Fruit fly (Drosophila melanogaster) whole organism, pupa: Measurements from ENCODE around the gene Arc42.
A peak's percentile ranks its signal among the peaks of the same experiment; 100 is the strongest.

Experiments used
- CG10348 ChIP-seq: fragments of 200-800 bp; sonication (Bioruptor generic); IDR thresholded peaks from 2 replicates; pipeline ENCODE4 v1.3.6; 2022; ENCODE audit warnings: missing biosample characterization, missing genetic modification characterization
- CG12605 ChIP-seq: fragments of 200-800 bp; sonication (Bioruptor generic); IDR thresholded peaks from 2 replicates; pipeline ENCODE4 v1.3.6; 2022; ENCODE audit warnings: missing biosample characterization, missing genetic modification characterization
- CG14655 ChIP-seq: fragments of 200-800 bp; sonication (Bioruptor generic); optimal IDR thresholded peaks from 3 replicates; lab custom pipeline; 2017; ENCODE audit warnings: mild to moderate bottlenecking, missing biosample characterization, missing genetic modification reagents, missing genetic modification characterization
- CG17806 ChIP-seq: fragments of 200-800 bp; sonication (Bioruptor generic); optimal IDR thresholded peaks from 2 replicates; lab custom pipeline; 2018; ENCODE audit warnings: missing biosample characterization, mild to moderate bottlenecking, missing genetic modification characterization, moderate library complexity
- CG34367 ChIP-seq: fragments of 200-800 bp; sonication (Bioruptor generic); optimal IDR thresholded peaks from 2 replicates; lab custom pipeline; 2018; ENCODE audit warnings: missing biosample characterization, mild to moderate bottlenecking, missing genetic modification characterization
- CG8159 ChIP-seq: fragments of 200-800 bp; sonication (Bioruptor generic); optimal IDR thresholded peaks from 3 replicates; lab custom pipeline; 2018; ENCODE audit warnings: missing biosample characterization, mild to moderate bottlenecking, missing genetic modification characterization, moderate library complexity
- D1 ChIP-seq: fragments of 200-800 bp; sonication (Bioruptor generic); optimal IDR thresholded peaks from 2 replicates; lab custom pipeline; 2018; ENCODE audit warnings: missing biosample characterization, mild to moderate bottlenecking, missing genetic modification characterization, moderate library complexity
- EcR ChIP-seq: fragments of 200-800 bp; sonication (Bioruptor generic); optimal IDR thresholded peaks from 3 replicates; lab custom pipeline; 2019; ENCODE audit warnings: missing biosample characterization, missing genetic modification characterization, mild to moderate bottlenecking, moderate library complexity, missing genetic modification reagents
- Pif1A ChIP-seq: fragments of 200-800 bp; sonication (Bioruptor generic); optimal IDR thresholded peaks from 3 replicates; lab custom pipeline; 2016; ENCODE audit warnings: missing biosample characterization, missing genetic modification characterization
- Pif1B ChIP-seq: fragments of 200-800 bp; sonication (Bioruptor generic); optimal IDR thresholded peaks from 3 replicates; lab custom pipeline; 2016; ENCODE audit warnings: missing biosample characterization, missing genetic modification characterization
- Snoo ChIP-seq: fragments of 200-800 bp; sonication (Bioruptor generic); optimal IDR thresholded peaks from 3 replicates; lab custom pipeline; 2017; ENCODE audit warnings: missing biosample characterization, mild to moderate bottlenecking, missing genetic modification characterization, inconsistent platforms
- fd96Ca ChIP-seq: fragments of 200-800 bp; sonication (Bioruptor generic); IDR thresholded peaks from 3 replicates; pipeline ENCODE4 v1.3.6; 2022; ENCODE audit warnings: missing biosample characterization, missing genetic modification characterization

dm6 chr3R:19836687-19837086, 40.9 kb upstream of the Arc42 start, which contains the start of gene bnl:
- TF ChIP-seq CG8159 (tag; lab: Kevin White, UChicago), result no peak
- TF ChIP-seq CG10348 (GFP tag; lab: Robert Waterston, UW), result no peak
- no peak for TF ChIP-seq EcR
- TF ChIP-seq CG34367 (tag; lab: Kevin White, UChicago), result peak; percentile 18
- TF ChIP-seq Pif1B (GFP tag; lab: Kevin White, UChicago), result peak; percentile 67
- TF ChIP-seq CG12605 (GFP tag; lab: Robert Waterston, UW), result peak; percentile 80
- TF ChIP-seq CG14655 (GFP tag; lab: Kevin White, UChicago), result peak; percentile 36
- TF ChIP-seq CG17806, result no peak
- TF ChIP-seq Pif1A (GFP tag; lab: Kevin White, UChicago), result peak; percentile 56
- no peak; the same call in 2 of the 3 replicates for TF ChIP-seq fd96Ca
- no peak for TF ChIP-seq D1 (tag; lab: Kevin White, UChicago)
- peak; percentile 13 for TF ChIP-seq Snoo (tag; lab: Kevin White, UChicago)
